Worm (Caenorhabditis elegans): Measurements from ENCODE around the gene F26G1.11.

- TF ChIP-seq fkh-10 (GFP tag; optimal IDR thresholded peaks at IDR 0.05) (no peak), ceh-30 (tag; optimal IDR thresholded peaks at IDR 0.05) (no peak), dve-1 (tag; optimal IDR thresholded peaks at IDR 0.05) (no peak), pros-1 (tag; optimal IDR thresholded peaks at IDR 0.05) (no peak), gmeb-2 (tag; optimal IDR thresholded peaks at IDR 0.05) (no peak), lim-6 (tag; optimal IDR thresholded peaks at IDR 0.05) (no peak), pha-4 (tag; optimal IDR thresholded peaks at IDR 0.05) (no peak), nfya-1 (tag; optimal IDR thresholded peaks at IDR 0.05) (no peak), lin-11 (tag; optimal IDR thresholded peaks at IDR 0.05) (no peak), sox-2 (GFP tag; IDR thresholded peaks at IDR 0.05) (no peak), hlh-15 (tag; optimal IDR thresholded peaks at IDR 0.05) (no peak), hlh-13 (GFP tag; optimal IDR thresholded peaks at IDR 0.05) (no peak), ama-1 (optimal IDR thresholded peaks at IDR 0.05) (no peak)
Observed at ce11 chrII:4729733-4730132, 47.2 kb upstream of the F26G1.11 start, which contains the start of gene F41C3.7.

Data from whole organism, late embryonic.